Fruit fly (Drosophila melanogaster): ENCODE measurements around the gene Rtel1.

The Rtel1 gene

dm6 chrX:5735268-5735941 lies 12.1 kb upstream of the Rtel1 start (continued):
- TF ChIP-seq Max (GFP tag; optimal IDR thresholded peaks at IDR 0.05) (peak; percentile 27), CG10959 (GFP tag; IDR thresholded peaks at IDR 0.05) (0 out of 2 replicates have a peak, but pooled peaks have one; percentile 20), vnd (GFP tag; IDR thresholded peaks at IDR 0.05; ENCODE audit: partially characterized antibody) (no peak), slbo (GFP tag; IDR thresholded peaks at IDR 0.05) (peak; percentile 90), sqz (GFP tag; optimal IDR thresholded peaks at IDR 0.05) (no peak), Scr (GFP tag; IDR thresholded peaks at IDR 0.05; ENCODE audit: partially characterized antibody) (no peak), CG11560 (tag; IDR thresholded peaks at IDR 0.05) (0 out of 3 replicates have a peak, but pooled peaks have one; percentile 43), CG18619 (GFP tag; optimal IDR thresholded peaks at IDR 0.05) (peak; percentile 62), CG6689 (GFP tag; IDR thresholded peaks at IDR 0.05) (peak; percentile 83), CG7271 (tag; optimal IDR thresholded peaks at IDR 0.05) (no peak), CG11247 (GFP tag; IDR thresholded peaks at IDR 0.05) (peak; percentile 76), BEAF-32 (GFP tag; optimal IDR thresholded peaks at IDR 0.05) (no peak), bab2 (GFP tag; optimal IDR thresholded peaks at IDR 0.05) (peak; percentile 76), CG13624 (GFP tag; optimal IDR thresholded peaks at IDR 0.05) (peak; percentile 49), CG11093 (GFP tag; IDR thresholded peaks at IDR 0.05) (peak; percentile 41; the same call in 1 of the 3 replicates), CG6254 (GFP tag; optimal IDR thresholded peaks at IDR 0.05) (peak; percentile 15), sisA (GFP tag; IDR thresholded peaks at IDR 0.05) (peak; percentile 75), CG4404 (GFP tag; IDR thresholded peaks at IDR 0.05) (peak; percentile 47), luna (GFP tag; optimal IDR thresholded peaks at IDR 0.05) (no peak), CG10979 (tag; optimal IDR thresholded peaks at IDR 0.05) (peak; percentile 56), CG11696 (GFP tag; IDR thresholded peaks at IDR 0.05) (peak; percentile 66), CG2129 (GFP tag; IDR thresholded peaks at IDR 0.05; ENCODE audit: partially characterized antibody) (no peak), CG10321 (GFP tag; IDR thresholded peaks at IDR 0.05) (peak; percentile 38; the same call in 1 of the 2 replicates), yki (optimal IDR thresholded peaks at IDR 0.05) (no peak), CG31224 (GFP tag; IDR thresholded peaks at IDR 0.05) (no peak), CG14965 (GFP tag; optimal IDR thresholded peaks at IDR 0.05; ENCODE audit: borderline replicate concordance) (no peak), grn (GFP tag; optimal IDR thresholded peaks at IDR 0.05) (no peak), caup (GFP tag; optimal IDR thresholded peaks at IDR 0.05; ENCODE audit: severe bottlenecking) (peak; percentile 45), amos (GFP tag; IDR thresholded peaks at IDR 0.05; ENCODE audit: partially characterized antibody) (no peak), gro (GFP tag; optimal IDR thresholded peaks at IDR 0.05) (peak; percentile 10), Hr3 (GFP tag; optimal IDR thresholded peaks at IDR 0.05) (peak; percentile 71), kah (GFP tag; optimal IDR thresholded peaks at IDR 0.05) (peak; percentile 43), Usf (GFP tag; optimal IDR thresholded peaks at IDR 0.05) (peak; percentile 63), CG7987 (GFP tag; optimal IDR thresholded peaks at IDR 0.05) (no peak), ftz-f1 (GFP tag; optimal IDR thresholded peaks at IDR 0.05) (no peak), aop (GFP tag; IDR thresholded peaks at IDR 0.05) (no peak), CG6813 (GFP tag; optimal IDR thresholded peaks at IDR 0.05) (peak; percentile 58), NC2α (GFP tag; optimal IDR thresholded peaks at IDR 0.05) (no peak), schlank (tag; optimal IDR thresholded peaks at IDR 0.05) (peak; percentile 61), H15 (GFP tag; IDR thresholded peaks at IDR 0.05) (peak; percentile 61; the same call in 2 of the 3 replicates), CG3726 (GFP tag; IDR thresholded peaks at IDR 0.05) (0 out of 3 replicates have a peak, but pooled peaks have one; percentile 44), CG10147 (GFP tag; optimal IDR thresholded peaks at IDR 0.05) (peak; percentile 68), Ssrp (tag; optimal IDR thresholded peaks at IDR 0.05) (peak; percentile 75), mam (GFP tag; optimal IDR thresholded peaks at IDR 0.05) (peak; percentile 72), sim (GFP tag; IDR thresholded peaks at IDR 0.05) (no peak), CTCF (GFP tag; optimal IDR thresholded peaks at IDR 0.05) (no peak), CG3163 (GFP tag; optimal IDR thresholded peaks at IDR 0.05) (no peak), sna (GFP tag; IDR thresholded peaks at IDR 0.05; ENCODE audit: partially characterized antibody) (no peak), ttk (GFP tag; IDR thresholded peaks at IDR 0.05) (peak; percentile 78), CrebB (tag; optimal IDR thresholded peaks at IDR 0.05) (peak; percentile 67)

All from whole organism, embryonic.